Worm (Caenorhabditis elegans) whole organism, late embryonic: ENCODE results near the gene C44B7.5.

Source experiments
- C08G9.2 ChIP-seq: sonication (generic microtip); optimal IDR thresholded peaks from 2 replicates; lab custom pipeline; 2016; ENCODE audit warnings: mild to moderate bottlenecking, missing genetic modification characterization, moderate library complexity, missing compliant biosample characterization
- C38D4.7 ChIP-seq: fragments of 200-800 bp; sonication (Bioruptor generic); optimal IDR thresholded peaks from 2 replicates; lab custom pipeline; 2018; ENCODE audit warnings: mild to moderate bottlenecking, missing genetic modification characterization, moderate library complexity, missing compliant biosample characterization
- Y22D7AL.16 ChIP-seq: sonication (generic microtip); optimal IDR thresholded peaks from 2 replicates; lab custom pipeline; 2016; ENCODE audit warnings: missing genetic modification characterization, missing compliant biosample characterization
- ahr-1 ChIP-seq: sonication (generic microtip); optimal IDR thresholded peaks from 2 replicates; lab custom pipeline; 2016; ENCODE audit warnings: missing genetic modification characterization, missing compliant biosample characterization
- ama-1 ChIP-seq: fragments of 150-350 bp; optimal IDR thresholded peaks from 2 replicates; lab custom pipeline; 2014
- ceh-18 ChIP-seq: sonication (generic microtip); optimal IDR thresholded peaks from 2 replicates; lab custom pipeline; 2016; ENCODE audit warnings: missing genetic modification characterization, missing compliant biosample characterization
- ceh-19 ChIP-seq: fragments of 200-800 bp; sonication (Bioruptor generic); optimal IDR thresholded peaks from 2 replicates; lab custom pipeline; 2018; ENCODE audit warnings: mild to moderate bottlenecking, missing genetic modification characterization, missing compliant biosample characterization
- ceh-30 ChIP-seq: fragments of 150-350 bp; optimal IDR thresholded peaks from 2 replicates; lab custom pipeline; 2014; ENCODE audit warnings: missing biosample characterization, missing genetic modification characterization
- ceh-45 ChIP-seq: fragments of 200-800 bp; sonication (Bioruptor generic); IDR thresholded peaks from 2 replicates; pipeline ENCODE4 v1.3.6; 2022; ENCODE audit warnings: missing genetic modification reagents, missing genetic modification characterization, missing compliant biosample characterization
- dmd-4 ChIP-seq: sonication (generic microtip); optimal IDR thresholded peaks from 2 replicates; lab custom pipeline; 2016; ENCODE audit warnings: borderline replicate concordance, missing genetic modification characterization, missing compliant biosample characterization
- elt-2 ChIP-seq: sonication (generic microtip); optimal IDR thresholded peaks from 2 replicates; lab custom pipeline; 2016; ENCODE audit warnings: missing genetic modification reagents, missing genetic modification characterization, missing compliant biosample characterization
- ets-4 ChIP-seq: sonication (generic microtip); optimal IDR thresholded peaks from 2 replicates; lab custom pipeline; 2016; ENCODE audit warnings: missing genetic modification characterization, missing compliant biosample characterization
- eyg-1 ChIP-seq: sonication (generic microtip); optimal IDR thresholded peaks from 2 replicates; lab custom pipeline; 2016; ENCODE audit warnings: missing genotype, missing genetic modification characterization, missing compliant biosample characterization
- fax-1 ChIP-seq: sonication (generic microtip); optimal IDR thresholded peaks from 2 replicates; lab custom pipeline; 2016; ENCODE audit warnings: missing genotype, missing genetic modification characterization, missing compliant biosample characterization
- fkh-6 ChIP-seq: sonication (generic microtip); optimal IDR thresholded peaks from 2 replicates; lab custom pipeline; 2016; ENCODE audit warnings: missing genetic modification characterization, missing compliant biosample characterization
- gmeb-2 ChIP-seq: sonication (generic microtip); optimal IDR thresholded peaks from 2 replicates; lab custom pipeline; 2016; ENCODE audit warnings: missing genetic modification characterization, inconsistent platforms, missing compliant biosample characterization
- hlh-30 ChIP-seq: sonication (generic microtip); optimal IDR thresholded peaks from 2 replicates; lab custom pipeline; 2017; ENCODE audit warnings: antibody characterized with exemption, missing genetic modification characterization, missing compliant biosample characterization; ENCODE audit not compliant: insufficient read depth
- hlh-8 ChIP-seq: sonication (generic microtip); optimal IDR thresholded peaks from 2 replicates; lab custom pipeline; 2016; ENCODE audit warnings: missing genotype, missing genetic modification characterization, missing compliant biosample characterization
- lim-6 ChIP-seq: sonication (generic microtip); optimal IDR thresholded peaks from 2 replicates; lab custom pipeline; 2016; ENCODE audit warnings: missing genetic modification characterization, missing compliant biosample characterization
- lin-11 ChIP-seq: fragments of 200-800 bp; sonication (Bioruptor generic); optimal IDR thresholded peaks from 2 replicates; lab custom pipeline; 2018; ENCODE audit warnings: mild to moderate bottlenecking, missing genetic modification characterization, missing compliant biosample characterization
- madf-2 ChIP-seq: sonication (generic microtip); optimal IDR thresholded peaks from 2 replicates; lab custom pipeline; 2017; ENCODE audit warnings: missing genetic modification characterization, missing compliant biosample characterization
- mec-3 ChIP-seq: sonication (generic microtip); optimal IDR thresholded peaks from 2 replicates; lab custom pipeline; 2016; ENCODE audit warnings: borderline replicate concordance, missing genetic modification characterization, missing compliant biosample characterization
- nhr-232 ChIP-seq: sonication (generic microtip); optimal IDR thresholded peaks from 2 replicates; lab custom pipeline; 2016; ENCODE audit warnings: missing genetic modification characterization, missing compliant biosample characterization
- npax-4 ChIP-seq: sonication (generic microtip); optimal IDR thresholded peaks from 2 replicates; lab custom pipeline; 2016; ENCODE audit warnings: missing genetic modification characterization, missing compliant biosample characterization
- odd-2 ChIP-seq: sonication (generic microtip); optimal IDR thresholded peaks from 2 replicates; lab custom pipeline; 2017; ENCODE audit warnings: antibody characterized with exemption, mild to moderate bottlenecking, missing genetic modification characterization, missing compliant biosample characterization
- pat-9 ChIP-seq: fragments of 200-800 bp; sonication (Bioruptor generic); optimal IDR thresholded peaks from 2 replicates; lab custom pipeline; 2018; ENCODE audit warnings: mild to moderate bottlenecking, missing genetic modification characterization, moderate library complexity, missing compliant biosample characterization
- pax-1 ChIP-seq: fragments of 150-350 bp; optimal IDR thresholded peaks from 2 replicates; lab custom pipeline; 2014; ENCODE audit warnings: missing biosample characterization, missing genetic modification characterization
- pha-2 ChIP-seq: sonication (generic microtip); optimal IDR thresholded peaks from 2 replicates; lab custom pipeline; 2017; ENCODE audit warnings: mild to moderate bottlenecking, missing genetic modification characterization, missing compliant biosample characterization
- ref-2 ChIP-seq: sonication (generic microtip); optimal IDR thresholded peaks from 2 replicates; lab custom pipeline; 2016; ENCODE audit warnings: missing genetic modification characterization, missing compliant biosample characterization
- sdc-2 ChIP-seq: sonication (generic microtip); optimal IDR thresholded peaks from 2 replicates; lab custom pipeline; 2016; ENCODE audit warnings: missing genotype, missing genetic modification characterization, missing compliant biosample characterization
- sox-2 ChIP-seq: fragments of 200-800 bp; sonication (Bioruptor generic); IDR thresholded peaks from 2 replicates; pipeline ENCODE4 v1.3.6; 2022; ENCODE audit warnings: missing genetic modification reagents, missing genetic modification characterization, missing compliant biosample characterization
- unc-3 ChIP-seq, 2 experiments: fragments of 200-800 bp in 1 of 2; sonication (Bioruptor generic) in 1 of 2; sonication (generic microtip) in 1 of 2; conservative IDR thresholded peaks in 1 of 2; optimal IDR thresholded peaks in 1 of 2; 2 replicates each; pipeline versions ENCODE4 v1.3.6 to Lab custom; 2016 to 2022; ENCODE audit warnings: missing compliant biosample characterization in 2 of 2, missing genetic modification characterization in 2 of 2, missing genetic modification reagents in 1 of 2
- unc-42 ChIP-seq: sonication (generic microtip); optimal IDR thresholded peaks from 2 replicates; lab custom pipeline; 2016; ENCODE audit warnings: missing genotype, missing genetic modification characterization, missing compliant biosample characterization
- unc-55 ChIP-seq: sonication (generic microtip); optimal IDR thresholded peaks from 2 replicates; lab custom pipeline; 2017; ENCODE audit warnings: missing biosample characterization, missing genetic modification reagents, missing genetic modification characterization
- unc-86 ChIP-seq: sonication (generic microtip); optimal IDR thresholded peaks from 2 replicates; lab custom pipeline; 2016; ENCODE audit warnings: missing genetic modification characterization, missing compliant biosample characterization
- zip-5 ChIP-seq: sonication (generic microtip); optimal IDR thresholded peaks from 2 replicates; lab custom pipeline; 2016; ENCODE audit warnings: missing genetic modification characterization, missing compliant biosample characterization
- ztf-16 ChIP-seq: sonication (generic microtip); optimal IDR thresholded peaks from 2 replicates; lab custom pipeline; 2017; ENCODE audit warnings: missing genetic modification characterization, missing compliant biosample characterization

C44B7.5 gene

DNA sequence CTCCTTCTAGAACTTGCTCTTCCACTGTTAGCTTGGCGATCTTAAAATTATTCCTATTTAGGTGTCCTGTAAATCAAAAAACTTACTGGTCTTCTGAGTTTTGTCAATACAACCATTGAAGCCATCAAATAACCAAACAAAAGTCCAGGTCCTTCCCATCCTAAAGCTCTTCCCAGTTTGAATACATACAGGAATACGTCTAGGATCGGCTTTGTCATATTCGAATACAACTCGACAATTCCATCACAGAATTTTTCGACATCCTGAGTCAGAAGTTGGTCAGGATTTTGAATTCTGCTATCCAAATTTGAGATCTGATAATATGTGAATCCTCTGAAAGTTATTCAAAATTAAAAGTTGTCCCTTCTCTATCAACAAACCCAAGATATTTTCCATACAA, 9.9 kb upstream of the C44B7.5 start:
- TF ChIP-seq madf-2 (tag; lab: Kevin White, UChicago) (no peak), C08G9.2 (tag; lab: Kevin White, UChicago) (no peak), lim-6 (tag; lab: Kevin White, UChicago) (no peak)
- TF ChIP-seq, all 69 proteins: peak for 0

DNA sequence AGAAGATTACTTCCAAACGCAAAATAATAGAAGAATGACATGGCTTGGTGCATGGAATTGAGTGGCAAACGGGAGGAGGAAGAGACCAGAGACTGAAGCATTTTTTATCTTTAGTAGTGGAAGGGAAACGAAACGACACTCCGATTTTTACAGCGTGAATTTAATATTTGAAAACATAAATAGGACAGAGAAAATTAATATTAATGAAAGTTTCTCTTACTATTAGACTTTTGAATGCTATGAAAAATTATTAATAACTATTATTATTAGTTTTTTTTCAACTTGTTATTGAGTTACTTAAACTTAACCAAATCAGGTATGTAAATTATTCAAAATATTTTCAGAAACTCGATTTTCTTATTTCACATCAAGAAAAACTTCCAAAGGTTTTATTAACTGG, 7.7 kb upstream of the C44B7.5 start, which contains the start of gene C44B7.7:
Gene C44B7.7 (minus strand): TSS at position 101 of the 400 bp plus-strand sequence.
- TF ChIP-seq sox-2 (GFP tag; lab: Robert Waterston, UW) (no peak), ama-1 (lab: Kevin White, UChicago) (no peak), ahr-1 (tag; lab: Kevin White, UChicago) (no peak), madf-2 (tag; lab: Kevin White, UChicago) (no peak), Y22D7AL.16 (tag; lab: Kevin White, UChicago) (no peak), ref-2 (no peak), gmeb-2 (no peak)

DNA sequence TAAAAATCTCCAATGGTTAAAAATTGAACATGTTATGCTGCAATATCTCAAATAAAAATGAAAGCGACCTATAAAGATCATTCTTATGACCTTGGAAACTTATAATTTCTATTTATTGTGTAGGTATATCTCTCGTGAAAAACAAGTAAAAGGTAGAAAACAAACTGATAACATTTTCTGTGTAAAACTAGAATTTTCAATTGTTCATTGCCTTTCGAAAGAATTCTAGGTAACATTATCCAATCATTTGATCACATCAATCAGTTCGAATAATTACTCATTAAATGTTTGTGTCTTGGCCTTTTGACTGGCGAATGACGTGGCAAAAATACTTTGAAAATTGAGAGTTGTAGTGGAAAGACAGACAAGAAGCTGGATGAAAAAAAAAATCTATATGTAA, 5.5 kb upstream of the C44B7.5 start:
- TF ChIP-seq unc-55 = no peak
- no peak for TF ChIP-seq C08G9.2 (tag; lab: Kevin White, UChicago)
- no peak for TF ChIP-seq C38D4.7 (GFP tag; lab: Kevin White, UChicago)
- no peak for TF ChIP-seq npax-4 (tag; lab: Kevin White, UChicago)
- TF ChIP-seq nhr-232 = no peak
- no peak for TF ChIP-seq dmd-4 (tag; lab: Kevin White, UChicago)
- no peak for TF ChIP-seq eyg-1 (tag; lab: Kevin White, UChicago)
- TF ChIP-seq ztf-16 (tag; lab: Kevin White, UChicago) = no peak
- TF ChIP-seq mec-3 (tag; lab: Kevin White, UChicago) = no peak
- TF ChIP-seq unc-86 (tag; lab: Kevin White, UChicago) = no peak

DNA sequence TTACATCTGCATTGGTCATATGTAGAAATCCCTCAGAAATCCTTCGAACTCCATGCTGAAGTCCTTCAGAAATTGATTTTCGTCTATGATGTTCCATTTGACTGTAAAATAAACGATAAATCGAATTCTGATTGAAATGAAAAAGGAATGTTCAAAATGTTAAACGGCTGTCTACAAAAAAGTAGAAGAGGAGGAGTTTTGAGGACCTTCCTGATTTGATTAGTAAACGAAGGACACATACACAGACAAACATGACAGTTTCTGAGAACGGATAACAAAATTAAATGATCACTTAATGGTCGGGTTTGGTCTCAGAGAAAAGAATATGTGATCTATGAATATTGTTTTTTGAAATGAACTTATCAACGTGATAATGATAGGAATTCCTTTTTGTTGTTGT, 4.6 kb upstream of the C44B7.5 start, which contains the start of gene slc-36.5:
Gene slc-36.5 (minus strand): TSS at position 101 of the 400 bp plus-strand sequence.
- TF ChIP-seq hlh-30 (tag; lab: Kevin White, UChicago) (no peak), sdc-2 (tag; lab: Kevin White, UChicago) (no peak), mec-3 (tag; lab: Kevin White, UChicago) (no peak), gmeb-2 (no peak), fax-1 (no peak), ceh-45 (GFP tag; lab: Robert Waterston, UW) (no peak), fkh-6 (tag; lab: Kevin White, UChicago) (no peak), ceh-30 (tag; lab: Kevin White, UChicago) (no peak), pha-2 (tag; lab: Kevin White, UChicago) (no peak), lin-11 (tag; lab: Kevin White, UChicago) (no peak), hlh-8 (no peak), pat-9 (no peak), unc-42 (tag; lab: Kevin White, UChicago) (no peak)

DNA sequence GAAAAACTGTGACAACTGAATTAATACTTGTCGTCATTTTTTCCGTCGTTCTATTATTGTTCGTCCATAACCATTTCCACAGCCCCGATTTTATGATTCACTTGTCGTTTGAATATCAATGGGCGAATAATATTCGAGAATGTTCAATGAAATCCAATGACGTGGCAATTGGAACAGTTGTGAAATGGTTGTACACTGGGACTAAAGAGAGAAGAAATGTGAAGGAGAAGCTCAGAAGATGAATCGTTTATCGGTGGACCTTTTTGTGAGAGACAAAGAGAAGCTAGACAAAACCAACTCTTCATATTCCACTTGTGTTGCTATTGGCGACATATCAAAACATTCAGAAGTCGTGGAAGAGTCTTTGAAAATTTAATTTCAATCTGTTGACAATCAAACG, 1.6 kb downstream of the C44B7.5 start, which contains the start of gene clhm-1:
Gene clhm-1 (minus strand): TSS at position 207 of the 400 bp plus-strand sequence.
- TF ChIP-seq pax-1 (tag; lab: Kevin White, UChicago) (no peak), lim-6 (tag; lab: Kevin White, UChicago) (no peak), pat-9 (no peak), ceh-18 (tag; lab: Kevin White, UChicago) (no peak)
- TF ChIP-seq, all 69 proteins: peak for 0

DNA sequence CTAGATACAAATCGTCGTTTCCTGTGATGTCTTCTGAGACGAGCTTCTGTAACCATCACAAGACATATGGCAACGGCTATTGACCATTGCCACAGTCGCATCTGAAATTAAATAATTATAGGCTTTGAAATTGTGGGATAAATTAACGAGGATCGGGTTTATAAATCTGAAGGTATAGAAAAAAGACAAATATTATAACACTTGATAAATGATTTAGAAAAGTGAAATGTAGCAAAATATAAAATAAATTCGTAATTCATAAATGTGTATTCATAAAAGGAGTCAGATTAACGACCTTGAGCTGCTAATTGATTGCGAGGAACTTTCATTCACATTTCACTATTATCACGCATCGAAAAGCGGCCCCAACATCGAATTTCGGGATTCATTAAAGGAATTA, 8.7 kb downstream of the C44B7.5 start, which contains the start of gene aff-1:
Gene aff-1 (minus strand): TSS at position 101 of the 400 bp plus-strand sequence.
- TF ChIP-seq unc-86 (tag; lab: Kevin White, UChicago) (no peak), unc-3 (GFP tag; conservative IDR thresholded peaks at IDR 0.05; lab: Robert Waterston, UW) (no peak), unc-3 (tag; optimal IDR thresholded peaks at IDR 0.05; lab: Kevin White, UChicago) (no peak), elt-2 (no peak), sdc-2 (tag; lab: Kevin White, UChicago) (no peak), pat-9 (no peak), pha-2 (tag; lab: Kevin White, UChicago) (no peak), ceh-45 (GFP tag; lab: Robert Waterston, UW) (no peak), zip-5 (tag; lab: Kevin White, UChicago) (no peak), lim-6 (tag; lab: Kevin White, UChicago) (no peak), ceh-19 (GFP tag; lab: Kevin White, UChicago) (no peak), ets-4 (tag; lab: Kevin White, UChicago) (no peak), odd-2 (tag; lab: Kevin White, UChicago) (no peak)
